Worm (Caenorhabditis elegans): ENCODE measurements around the gene drl-1.

The drl-1 gene

DNA sequence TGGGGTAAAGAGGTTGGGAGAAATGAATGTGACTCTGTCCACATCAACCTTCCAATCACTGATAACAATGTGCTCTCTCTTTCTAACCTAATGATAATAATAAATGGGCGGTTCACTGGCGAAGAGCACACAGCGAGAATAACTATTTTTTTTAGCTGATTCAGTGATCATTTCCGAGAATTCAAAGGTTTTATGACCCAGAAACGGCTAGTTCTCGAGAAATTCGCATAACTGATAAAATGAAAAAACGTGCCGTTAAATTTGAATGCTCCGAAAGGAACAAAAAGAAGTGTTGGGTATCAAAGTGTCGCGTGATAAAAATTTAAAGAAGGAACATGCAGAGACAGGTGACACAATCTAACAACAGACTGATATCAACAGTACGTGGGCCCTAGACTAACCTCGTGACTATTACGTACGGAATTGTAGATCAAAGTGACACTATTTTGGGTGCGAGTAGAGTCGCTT is 29.1 kb upstream of the drl-1 start:
- TF ChIP-seq hmg-1.2 (GFP tag; IDR thresholded peaks at IDR 0.05) (no peak), fkh-3 (tag; optimal IDR thresholded peaks at IDR 0.05) (no peak), ztf-3 (GFP tag; optimal IDR thresholded peaks at IDR 0.05) (peak; percentile 0), ceh-58 (GFP tag; IDR thresholded peaks at IDR 0.05) (no peak), rpc-1 (optimal IDR thresholded peaks at IDR 0.05) (no peak), rpc-1 (tag; optimal IDR thresholded peaks at IDR 0.05) (no peak), F23B12.7 (tag; optimal IDR thresholded peaks at IDR 0.05; ENCODE audit: insufficient read depth) (no peak), nhr-90 (tag; optimal IDR thresholded peaks at IDR 0.05) (peak; percentile 39), atf-7 (tag; optimal IDR thresholded peaks at IDR 0.05) (peak; percentile 77), C17E4.6 (GFP tag; IDR thresholded peaks at IDR 0.05) (no peak), tbp1 (GFP tag; optimal IDR thresholded peaks at IDR 0.05) (peak; percentile 33), egl-44 (GFP tag; IDR thresholded peaks at IDR 0.05) (0 out of 2 replicates have a peak, but pooled peaks have one; percentile 32), gei-17 (GFP tag; optimal IDR thresholded peaks at IDR 0.05) (no peak), let-607 (tag; optimal IDR thresholded peaks at IDR 0.05) (peak; percentile 43 to 45), ekl-4 (GFP tag; IDR thresholded peaks at IDR 0.05) (0 out of 2 replicates have a peak, but pooled peaks have one; percentile 33), nhr-120 (GFP tag; IDR thresholded peaks at IDR 0.05) (0 out of 2 replicates have a peak, but pooled peaks have one; percentile 62), chd-7 (tag; optimal IDR thresholded peaks at IDR 0.05) (peak; percentile 43), attf-5 (GFP tag; optimal IDR thresholded peaks at IDR 0.05) (no peak), madf-10 (tag; optimal IDR thresholded peaks at IDR 0.05) (peak; percentile 62), dox-1 (GFP tag; IDR thresholded peaks at IDR 0.05) (peak; percentile 63), somi-1 (GFP tag; optimal IDR thresholded peaks at IDR 0.05) (no peak), C06A6.2 (GFP tag; conservative IDR thresholded peaks at IDR 0.05) (0 out of 2 replicates have a peak, but pooled peaks have one; percentile 27), snpc-4 (GFP tag; optimal IDR thresholded peaks at IDR 0.05) (no peak), snpc-4 (tag; optimal IDR thresholded peaks at IDR 0.05) (peak in 1 of 4 experiments; percentile 10), Y95B8A.8 (GFP tag; IDR thresholded peaks at IDR 0.05) (no peak), F49E8.2 (tag; optimal IDR thresholded peaks at IDR 0.05; ENCODE audit: insufficient read depth) (no peak), ets-4 (GFP tag; optimal IDR thresholded peaks at IDR 0.05) (no peak), repo-1 (tag; optimal IDR thresholded peaks at IDR 0.05) (no peak), nhr-80 (tag; optimal IDR thresholded peaks at IDR 0.05) (peak; percentile 95), mes-4 (tag; optimal IDR thresholded peaks at IDR 0.05) (no peak), nfyb-1 (GFP tag; IDR thresholded peaks at IDR 0.05) (0 out of 2 replicates have a peak, but pooled peaks have one; percentile 59), cebp-1 (GFP tag; IDR thresholded peaks at IDR 0.05) (no peak), cebp-1 (tag; optimal IDR thresholded peaks at IDR 0.05) (peak; percentile 33), lin-35 (GFP tag; optimal IDR thresholded peaks at IDR 0.05) (no peak), lin-54 (GFP tag; optimal IDR thresholded peaks at IDR 0.05) (peak; percentile 16), tlf-1 (GFP tag; optimal IDR thresholded peaks at IDR 0.05) (no peak), akir-1 (GFP tag; optimal IDR thresholded peaks at IDR 0.05) (no peak)

ce11 chrIV:296849-297248 is 28.0 kb upstream of the drl-1 start:
- TF ChIP-seq B0336.3 (GFP tag; IDR thresholded peaks at IDR 0.05), result 0 out of 2 replicates have a peak, but pooled peaks have one; percentile 21
- TF ChIP-seq lsl-1 (GFP tag; optimal IDR thresholded peaks at IDR 0.05), result no peak
- TF ChIP-seq unc-62 (GFP tag; optimal IDR thresholded peaks at IDR 0.05), result peak; percentile 18
- TF ChIP-seq cebp-1 (GFP tag; IDR thresholded peaks at IDR 0.05), result no peak
- TF ChIP-seq cebp-1 (tag; optimal IDR thresholded peaks at IDR 0.05), result peak; percentile 37
- no peak for TF ChIP-seq nhr-120 (GFP tag; IDR thresholded peaks at IDR 0.05)
- TF ChIP-seq ztf-22 (GFP tag; optimal IDR thresholded peaks at IDR 0.05), result peak; percentile 41
- TF ChIP-seq chd-7 (tag; optimal IDR thresholded peaks at IDR 0.05), result peak; percentile 27
- peak in 1 of 2 experiments; percentile 35 for TF ChIP-seq let-607 (tag; optimal IDR thresholded peaks at IDR 0.05)
- peak; percentile 81 for TF ChIP-seq nhr-80 (tag; optimal IDR thresholded peaks at IDR 0.05)
- TF ChIP-seq lsy-27 (tag; optimal IDR thresholded peaks at IDR 0.05; ENCODE audit: borderline replicate concordance, insufficient read depth), result no peak
- peak; percentile 70 for TF ChIP-seq atf-7 (tag; optimal IDR thresholded peaks at IDR 0.05)
- TF ChIP-seq lin-40 (tag; optimal IDR thresholded peaks at IDR 0.05), result peak; percentile 2

Measured in whole organism, young adult.